Fruit fly (Drosophila melanogaster) S2 (cell line): Measurements from ENCODE around the gene Klp10A.

ENCODE experiments used
- CG8478 ChIP-seq: fragments of >200 bp; optimal IDR thresholded peaks from 2 replicates; lab custom pipeline; 2018
- CTCF ChIP-seq, 2 experiments: fragments of >200 bp; optimal IDR thresholded peaks; 2 replicates each; lab custom pipeline; 2018

The Klp10A gene

dm6 chrX:11146598-11147176, 9.8 kb upstream of the Klp10A start:
- TF ChIP-seq CG8478 (lab: Kevin White, UChicago) (no peak), CTCF (optimal IDR thresholded peaks at IDR 0.05; lab: Kevin White, UChicago) (no peak)

DNA sequence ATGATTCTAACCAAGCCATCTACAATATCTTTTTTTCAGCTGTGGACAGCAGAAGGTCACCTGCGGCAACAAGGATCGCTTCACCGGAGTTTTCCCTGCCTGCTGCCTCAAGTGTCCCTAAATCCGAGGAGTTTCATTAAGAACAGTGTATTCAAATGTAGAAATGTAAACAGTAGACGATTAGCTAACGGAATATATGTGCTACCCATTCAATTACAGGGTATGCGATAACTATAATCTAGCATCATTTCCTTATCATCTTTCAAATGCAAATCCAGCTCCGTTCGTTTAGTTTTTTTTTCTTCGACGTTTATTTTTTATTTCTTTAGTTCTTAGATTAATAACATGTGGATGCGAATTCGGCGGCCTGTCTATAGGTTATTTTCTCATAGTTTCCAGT, 7.7 kb upstream of the Klp10A start:
- TF ChIP-seq CG8478 (lab: Kevin White, UChicago), result no peak
- no peak for TF ChIP-seq CTCF (optimal IDR thresholded peaks at IDR 0.05; lab: Kevin White, UChicago)

dm6 chrX:11143820-11144219, 6.9 kb upstream of the Klp10A start, which contains the start of gene CG15201:
Gene CG15201 (plus strand): TSS chrX:11144120.
- TF ChIP-seq CG8478 (lab: Kevin White, UChicago), result no peak
- TF ChIP-seq CTCF (optimal IDR thresholded peaks at IDR 0.05; lab: Kevin White, UChicago), result no peak

DNA sequence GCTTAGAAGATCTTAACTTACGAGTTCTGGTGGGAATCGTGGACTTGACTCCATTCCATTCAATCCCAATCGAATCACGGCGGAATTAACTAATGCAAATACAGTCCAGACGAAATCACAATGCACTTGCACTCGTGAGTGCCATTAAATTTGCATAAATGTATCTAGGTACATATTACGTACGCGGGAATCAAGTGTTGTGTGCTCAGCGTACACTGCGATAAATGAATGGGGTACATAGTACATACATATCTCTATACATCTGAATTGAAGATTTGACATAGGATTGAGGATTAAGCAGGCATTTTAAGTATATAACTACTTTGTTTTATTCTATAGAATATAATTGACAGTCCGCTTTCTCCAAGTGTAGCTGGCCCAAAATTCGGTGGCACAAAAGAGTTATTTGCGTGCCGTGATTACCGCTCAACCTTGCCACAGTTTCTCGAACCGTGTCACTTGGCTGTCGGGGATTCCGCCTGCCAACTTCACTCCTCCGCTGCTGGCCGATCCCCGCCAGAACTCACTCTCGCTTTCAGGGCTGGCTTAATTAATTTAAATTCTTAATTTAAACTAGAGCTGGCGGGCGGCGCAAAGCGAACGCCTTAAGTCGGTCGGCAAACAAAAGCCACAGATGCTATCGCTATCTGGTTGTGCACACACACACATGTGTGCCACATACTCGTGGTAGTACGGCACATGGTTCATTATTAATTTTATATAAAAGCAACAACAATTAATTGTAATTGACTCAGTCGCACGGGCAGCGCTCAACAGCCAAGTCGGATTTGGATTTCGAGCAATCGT, 5.1 kb upstream of the Klp10A start, which contains the start of the genes CG15199 and CG15202:
Gene CG15199 (minus strand): TSS at position 51 of the 807 bp plus-strand sequence.
Gene CG15202 (plus strand): TSS at position 757 of the 807 bp plus-strand sequence.
- TF ChIP-seq CG8478 (lab: Kevin White, UChicago) (no peak), CTCF (optimal IDR thresholded peaks at IDR 0.05; lab: Kevin White, UChicago) (no peak)

dm6 chrX:11140163-11140562, 3.2 kb upstream of the Klp10A start, which contains the start of gene ssp7:
Gene ssp7 (minus strand): TSS chrX:11140263.
- TF ChIP-seq CG8478 (lab: Kevin White, UChicago) (no peak), CTCF (optimal IDR thresholded peaks at IDR 0.05; lab: Kevin White, UChicago) (no peak)

DNA sequence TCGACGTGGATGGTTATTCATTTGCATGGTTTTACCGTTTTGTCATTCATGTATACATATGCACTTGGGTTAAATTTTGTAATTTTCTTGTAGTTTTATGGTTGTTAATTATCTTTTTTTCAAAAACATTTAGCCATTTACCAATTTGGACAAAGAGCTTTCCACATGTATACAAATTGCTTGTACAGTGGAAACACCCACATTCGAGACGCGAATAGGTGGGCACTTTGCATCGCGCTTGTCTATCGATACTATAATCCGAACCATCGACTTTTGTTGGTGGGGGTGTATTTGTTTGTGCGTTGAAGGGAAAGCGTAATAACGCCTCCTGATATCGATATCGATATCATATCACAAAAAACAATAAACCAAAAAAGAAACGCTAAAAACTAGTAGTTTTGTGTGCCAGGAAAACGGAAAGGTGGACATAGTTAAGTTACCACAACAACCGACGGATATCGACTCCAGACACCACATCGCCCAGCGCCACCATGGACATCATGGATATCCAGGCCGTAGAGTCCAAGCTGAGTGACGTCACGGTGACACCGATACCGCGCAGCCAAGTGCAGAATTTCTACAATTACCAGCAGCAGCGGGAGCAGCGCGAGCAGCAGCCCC, 758 bp upstream of the Klp10A start, which contains the start of gene CDK2AP1:
Gene CDK2AP1 (plus strand): TSS at position 294 of the 621 bp plus-strand sequence.
- no peak for TF ChIP-seq CG8478 (lab: Kevin White, UChicago)
- peak in 1 of 2 experiments; percentile 28 for TF ChIP-seq CTCF (optimal IDR thresholded peaks at IDR 0.05; lab: Kevin White, UChicago)

DNA sequence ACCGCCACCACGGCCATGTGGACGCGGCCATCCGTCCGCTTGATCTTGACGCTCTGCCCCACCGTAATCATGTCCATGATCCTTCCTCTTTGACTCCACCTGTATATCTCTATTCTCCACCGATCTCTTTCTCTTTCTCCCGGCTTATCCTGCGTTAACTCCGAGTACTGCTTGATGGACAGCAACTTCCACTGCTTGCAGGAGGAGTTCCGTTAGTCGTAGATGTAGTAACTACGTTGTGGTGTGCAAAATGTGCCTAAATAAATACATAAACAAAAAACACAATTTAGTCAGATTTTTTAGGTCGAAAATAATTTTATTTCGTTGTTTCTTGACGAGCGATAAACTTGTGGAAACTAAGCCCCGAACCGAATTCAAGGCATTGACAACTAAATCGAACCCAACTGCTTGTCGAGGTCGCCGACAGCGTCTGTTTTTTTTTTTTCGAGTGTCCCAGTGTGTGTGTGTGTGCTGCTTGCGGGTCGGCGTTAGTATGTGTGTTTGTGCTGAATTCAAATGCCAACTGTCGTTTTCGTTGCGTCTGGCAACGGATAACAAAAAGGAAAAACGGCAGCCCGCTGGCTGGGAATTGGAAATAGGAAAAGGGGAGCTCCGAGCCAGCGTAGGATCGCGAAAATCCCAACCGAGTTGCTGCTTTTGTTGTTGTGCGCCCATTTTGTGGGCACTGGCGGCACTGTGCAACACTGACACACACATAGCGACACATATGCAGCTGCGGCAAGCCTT, 905 bp downstream of the Klp10A start:
- TF ChIP-seq CTCF (optimal IDR thresholded peaks at IDR 0.05; lab: Kevin White, UChicago) (no peak), CG8478 (lab: Kevin White, UChicago) (no peak)

dm6 chrX:11132312-11132711, 4.6 kb downstream of the Klp10A start, which contains the start of gene CG44385:
Gene CG44385 (minus strand): TSS chrX:11132412.
- TF ChIP-seq CG8478 (lab: Kevin White, UChicago) (no peak), CTCF (optimal IDR thresholded peaks at IDR 0.05; lab: Kevin White, UChicago) (no peak)

DNA sequence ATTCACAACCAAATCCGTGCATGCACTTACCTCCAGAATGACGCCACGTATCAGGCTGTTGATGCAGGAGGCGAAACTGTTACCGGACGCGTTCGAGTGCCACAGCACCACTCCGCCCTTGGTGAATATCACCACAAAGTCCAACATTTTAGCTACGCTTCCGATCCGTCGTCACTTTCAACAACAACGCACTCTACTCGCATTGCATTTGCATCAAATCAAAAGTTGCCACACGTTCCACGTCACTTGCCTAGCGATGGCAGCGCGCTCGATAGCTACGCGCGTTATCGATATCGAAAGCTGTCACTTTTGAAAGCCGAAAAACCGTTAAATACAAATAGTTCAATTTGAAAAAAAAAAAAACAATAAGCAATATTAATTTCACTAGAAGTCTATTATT, 8.1 kb downstream of the Klp10A start, which contains the start of gene SrpRalpha:
Gene SrpRalpha (minus strand): TSS at position 260 of the 400 bp plus-strand sequence.
- TF ChIP-seq CTCF (optimal IDR thresholded peaks at IDR 0.05; lab: Kevin White, UChicago) (no peak), CG8478 (lab: Kevin White, UChicago) (no peak)

dm6 chrX:11124749-11125508, 12.0 kb downstream of the Klp10A start, which contains the start of gene Rpt3:
Gene Rpt3 (plus strand): TSS chrX:11125101.
- TF ChIP-seq CTCF (optimal IDR thresholded peaks at IDR 0.05; lab: Kevin White, UChicago) (no peak), CG8478 (lab: Kevin White, UChicago) (no peak)

- no peak for TF ChIP-seq CTCF (optimal IDR thresholded peaks at IDR 0.05; lab: Kevin White, UChicago)
- no peak for TF ChIP-seq CG8478 (lab: Kevin White, UChicago)
Measured at dm6 chrX:11124126-11124748, 12.7 kb downstream of the Klp10A start, which contains the start of gene CG11122. Gene CG11122 (minus strand): TSS chrX:11124726.

DNA sequence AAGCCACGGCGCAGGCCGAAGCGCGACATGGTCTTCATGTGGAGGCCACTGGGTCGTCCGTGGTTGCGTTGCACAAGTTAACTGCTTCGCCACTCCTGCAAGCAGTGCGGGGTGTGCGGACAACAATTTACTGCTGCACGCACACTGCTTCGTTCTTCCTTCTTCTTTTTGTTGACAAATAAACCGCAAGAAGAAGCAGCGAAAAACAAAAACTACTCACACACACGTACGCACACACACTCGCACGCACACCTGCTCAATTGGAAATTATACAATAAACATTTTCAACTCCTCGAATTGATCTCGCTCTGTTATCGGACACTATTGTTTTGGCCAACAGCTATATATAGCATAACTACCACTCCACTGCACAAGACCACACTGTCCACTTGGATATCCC, 13.4 kb downstream of the Klp10A start:
- no peak for TF ChIP-seq CTCF (optimal IDR thresholded peaks at IDR 0.05; lab: Kevin White, UChicago)
- TF ChIP-seq CG8478 (lab: Kevin White, UChicago), result no peak

- no peak for TF ChIP-seq CG8478 (lab: Kevin White, UChicago)
- no peak for TF ChIP-seq CTCF (optimal IDR thresholded peaks at IDR 0.05; lab: Kevin White, UChicago)
Measured at dm6 chrX:11109670-11110069, 27.2 kb downstream of the Klp10A start.
